Worm (Caenorhabditis elegans) whole organism, L2 larva: ENCODE results near the gene hcp-2.

Experiments
- R02D3.7 ChIP-seq: fragments of 150-350 bp; optimal IDR thresholded peaks from 2 replicates; lab custom pipeline; 2014; ENCODE audit warnings: missing biosample characterization, missing genetic modification characterization
- alr-1 ChIP-seq: fragments of 150-350 bp; optimal IDR thresholded peaks from 2 replicates; lab custom pipeline; 2014; ENCODE audit warnings: missing biosample characterization, missing genetic modification characterization
- lin-13 ChIP-seq: fragments of 150-350 bp; optimal IDR thresholded peaks from 2 replicates; lab custom pipeline; 2014; ENCODE audit warnings: missing biosample characterization, missing genetic modification reagents, missing genetic modification characterization
- lin-39 ChIP-seq: fragments of 150-350 bp; optimal IDR thresholded peaks from 2 replicates; lab custom pipeline; 2014; ENCODE audit warnings: missing biosample characterization, missing genetic modification reagents, missing genetic modification characterization
- mab-5 ChIP-seq: fragments of 150-350 bp; optimal IDR thresholded peaks from 2 replicates; lab custom pipeline; 2014; ENCODE audit warnings: missing biosample characterization, missing genetic modification characterization
- unc-62 ChIP-seq: fragments of 150-350 bp; optimal IDR thresholded peaks from 2 replicates; lab custom pipeline; 2014; ENCODE audit warnings: missing biosample characterization, missing genetic modification reagents, missing genetic modification characterization

DNA sequence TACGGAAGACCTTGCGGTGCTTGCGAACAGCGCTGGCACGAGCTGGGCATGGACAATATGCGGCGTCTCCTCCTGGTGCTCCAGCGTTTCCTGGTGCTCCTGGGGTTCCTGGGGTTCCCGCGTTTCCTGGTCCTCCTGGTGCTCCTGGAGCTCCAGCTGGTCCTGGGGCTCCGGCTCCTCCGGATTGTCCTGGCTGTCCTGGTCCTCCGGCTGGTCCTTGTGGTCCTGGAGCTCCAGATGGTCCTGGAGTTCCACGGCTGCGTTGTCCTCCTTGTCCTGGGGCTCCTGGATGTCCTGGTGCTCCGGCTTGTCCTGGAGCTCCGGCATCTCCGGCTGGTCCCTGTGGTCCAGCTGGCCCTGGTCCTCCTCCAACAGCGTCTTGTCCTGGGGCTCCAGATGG lies 13.3 kb upstream of the hcp-2 start:
- no peak for TF ChIP-seq lin-13 (GFP tag; lab: Kevin White, UChicago)
- no peak for TF ChIP-seq lin-39 (tag; lab: Kevin White, UChicago)
- no peak for TF ChIP-seq unc-62
- no peak for TF ChIP-seq mab-5 (tag; lab: Kevin White, UChicago)
- TF ChIP-seq alr-1 (tag; lab: Kevin White, UChicago): no peak
- TF ChIP-seq R02D3.7 (tag; lab: Kevin White, UChicago): no peak
